Fruit fly (Drosophila melanogaster): Measurements from ENCODE around the gene Arr2.
A peak's percentile ranks its signal among the peaks of the same experiment; 100 is the strongest.

The Arr2 gene

dm6 chr3L:8691891-8692874 lies 43.4 kb upstream of the Arr2 start (continued):
- TF ChIP-seq abd-A (tag; optimal IDR thresholded peaks at IDR 0.05) (no peak), NFAT (GFP tag; IDR thresholded peaks at IDR 0.05) (0 out of 2 replicates have a peak, but pooled peaks have one; percentile 33), az2 (GFP tag; optimal IDR thresholded peaks at IDR 0.05) (peak; percentile 51), CG10543 (GFP tag; optimal IDR thresholded peaks at IDR 0.05) (peak; percentile 86), dimm (GFP tag; IDR thresholded peaks at IDR 0.05) (no peak), nerfin-1 (tag; optimal IDR thresholded peaks at IDR 0.05) (peak; percentile 18), HmgZ (tag; optimal IDR thresholded peaks at IDR 0.05) (peak; percentile 15), CG10267 (tag; optimal IDR thresholded peaks at IDR 0.05) (peak; percentile 45), CG3163 (GFP tag; optimal IDR thresholded peaks at IDR 0.05) (no peak), sens (GFP tag) (peak; percentile 69), chif (GFP tag; optimal IDR thresholded peaks at IDR 0.05) (no peak), Optix (GFP tag; IDR thresholded peaks at IDR 0.05) (0 out of 3 replicates have a peak, but pooled peaks have one; percentile 24), ewg (GFP tag; optimal IDR thresholded peaks at IDR 0.05) (no peak), CG15601 (tag; optimal IDR thresholded peaks at IDR 0.05) (no peak), stwl (tag; optimal IDR thresholded peaks at IDR 0.05) (no peak), CG11247 (GFP tag; IDR thresholded peaks at IDR 0.05) (peak; percentile 31; the same call in 1 of the 2 replicates), Tbp (GFP tag; optimal IDR thresholded peaks at IDR 0.05) (no peak), CG16813 (GFP tag; IDR thresholded peaks at IDR 0.05; ENCODE audit: partially characterized antibody) (no peak), sima (GFP tag; optimal IDR thresholded peaks at IDR 0.05) (no peak), lov (optimal IDR thresholded peaks at IDR 0.05) (no peak), lov (GFP tag; IDR thresholded peaks at IDR 0.05) (no peak), CG2120 (GFP tag; optimal IDR thresholded peaks at IDR 0.05) (peak; percentile 18), CG17912 (GFP tag; optimal IDR thresholded peaks at IDR 0.05) (no peak), gsb-n (tag; optimal IDR thresholded peaks at IDR 0.05) (no peak), Fer2 (tag; optimal IDR thresholded peaks at IDR 0.05) (no peak), CG8924 (tag; optimal IDR thresholded peaks at IDR 0.05) (peak; percentile 81), esg (GFP tag; conservative IDR thresholded peaks at IDR 0.05) (0 out of 2 replicates have a peak, but pooled peaks have one; percentile 4), CG13894 (tag; optimal IDR thresholded peaks at IDR 0.05) (peak; percentile 22), corto (GFP tag; optimal IDR thresholded peaks at IDR 0.05) (no peak), CG32772 (GFP tag; IDR thresholded peaks at IDR 0.05) (no peak), CG11093 (GFP tag; IDR thresholded peaks at IDR 0.05) (peak; percentile 44; the same call in 1 of the 3 replicates), E2f1 (GFP tag; IDR thresholded peaks at IDR 0.05) (no peak), Pdp1 (GFP tag; optimal IDR thresholded peaks at IDR 0.05) (peak in 1 of 2 experiments; percentile 92), sc (optimal IDR thresholded peaks at IDR 0.05) (no peak), sc (GFP tag; optimal IDR thresholded peaks at IDR 0.05) (peak; percentile 19), row (GFP tag; IDR thresholded peaks at IDR 0.05) (peak; percentile 65), D19B (GFP tag; optimal IDR thresholded peaks at IDR 0.05) (peak; percentile 1), zfh1 (GFP tag; IDR thresholded peaks at IDR 0.05) (0 out of 3 replicates have a peak, but pooled peaks have one; percentile 9), CG17359 (tag; optimal IDR thresholded peaks at IDR 0.05) (peak; percentile 19), mirr (GFP tag; optimal IDR thresholded peaks at IDR 0.05) (peak; percentile 59), Dll (GFP tag; IDR thresholded peaks at IDR 0.05; ENCODE audit: partially characterized antibody) (no peak), CG7987 (GFP tag; optimal IDR thresholded peaks at IDR 0.05) (peak; percentile 34), CG2678 (tag; optimal IDR thresholded peaks at IDR 0.05) (peak; percentile 82), CG18599 (GFP tag; optimal IDR thresholded peaks at IDR 0.05) (peak; percentile 42), pros (GFP tag; optimal IDR thresholded peaks at IDR 0.05) (peak; percentile 30), Aef1 (GFP tag; IDR thresholded peaks at IDR 0.05) (0 out of 3 replicates have a peak, but pooled peaks have one; percentile 8), CG9797 (GFP tag; optimal IDR thresholded peaks at IDR 0.05) (no peak), CG6254 (GFP tag; optimal IDR thresholded peaks at IDR 0.05) (no peak)

Data from whole organism, embryonic.